4 worm cellular contexts compared by ENCODE assay signal in genomic region chrIII:9433576-9434107, ce11.
A peak's percentile ranks its signal among the peaks of the same experiment; 100 is the strongest.
TF ChIP-seq lines count a peak whose summit lies in the region.

Gene cpar-1, plus strand, starts transcription at chrIII:9434057.

TF ChIP-seq in whole organism, L1 larva, 84 proteins besides CTCF, POLR2A, EP300 and RAD21:
- TF ChIP-seq sptf-1 (tag; optimal IDR thresholded peaks at IDR 0.05; lab: Kevin White, UChicago) (no peak), nhr-47 (tag; optimal IDR thresholded peaks at IDR 0.05; lab: Kevin White, UChicago) (no peak), mep-1 (tag; optimal IDR thresholded peaks at IDR 0.05; lab: Kevin White, UChicago) (no peak), ama-1 (optimal IDR thresholded peaks at IDR 0.05; lab: Kevin White, UChicago) (no peak), lin-39 (tag; optimal IDR thresholded peaks at IDR 0.05; lab: Kevin White, UChicago) (no peak), egl-13 (tag; optimal IDR thresholded peaks at IDR 0.05; lab: Kevin White, UChicago) (no peak), jun-1 (tag; optimal IDR thresholded peaks at IDR 0.05; lab: Kevin White, UChicago) (no peak), nhr-28 (tag; optimal IDR thresholded peaks at IDR 0.05; lab: Kevin White, UChicago) (no peak), nhr-237 (tag; optimal IDR thresholded peaks at IDR 0.05; lab: Kevin White, UChicago) (no peak), ceh-82 (tag; optimal IDR thresholded peaks at IDR 0.05; lab: Kevin White, UChicago) (no peak), unc-62 (GFP tag; optimal IDR thresholded peaks at IDR 0.05; lab: Kevin White, UChicago) (no peak), efl-1 (optimal IDR thresholded peaks at IDR 0.05; lab: Kevin White, UChicago) (no peak), efl-1 (GFP tag; optimal IDR thresholded peaks at IDR 0.05 in 1 of 2; lab: Kevin White, UChicago) (peak in 1 of 2 experiments; percentile 12), nhr-85 (tag; lab: Kevin White, UChicago) (peak; percentile 21), swsn-7 (tag; optimal IDR thresholded peaks at IDR 0.05; lab: Kevin White, UChicago) (no peak), unc-98 (GFP tag; IDR thresholded peaks at IDR 0.05; lab: Robert Waterston, UW) (no peak)

TF ChIP-seq in whole organism, L4 larva, 104 proteins besides CTCF, POLR2A, EP300 and RAD21:
- TF ChIP-seq unc-130 (GFP tag; optimal IDR thresholded peaks at IDR 0.05; lab: Kevin White, UChicago), result peak; percentile 9
- no peak for TF ChIP-seq ZK546.5 (tag; optimal IDR thresholded peaks at IDR 0.05; lab: Kevin White, UChicago)
- TF ChIP-seq Y48G9A.11 (GFP tag; IDR thresholded peaks at IDR 0.05; lab: Robert Waterston, UW), result no peak
- no peak for TF ChIP-seq snpc-4 (tag; optimal IDR thresholded peaks at IDR 0.05; lab: Kevin White, UChicago)
- no peak for TF ChIP-seq egl-27 (tag; optimal IDR thresholded peaks at IDR 0.05; lab: Kevin White, UChicago)
- no peak for TF ChIP-seq nhr-28 (tag; optimal IDR thresholded peaks at IDR 0.05; lab: Kevin White, UChicago)
- TF ChIP-seq arid-1 (GFP tag; conservative IDR thresholded peaks at IDR 0.05; lab: Robert Waterston, UW), result no peak
- no peak for TF ChIP-seq D1046.2 (GFP tag; IDR thresholded peaks at IDR 0.05; lab: Robert Waterston, UW)
- TF ChIP-seq ZK337.2 (GFP tag; IDR thresholded peaks at IDR 0.05; lab: Robert Waterston, UW), result no peak
- TF ChIP-seq F49E8.2 (tag; optimal IDR thresholded peaks at IDR 0.05; lab: Kevin White, UChicago; ENCODE audit: borderline replicate concordance), result peak; percentile 55

TF ChIP-seq in whole organism, mixed stage, embryonic, 35 proteins besides CTCF, POLR2A, EP300 and RAD21:
- no peak for TF ChIP-seq unc-62 (GFP tag; optimal IDR thresholded peaks at IDR 0.05; lab: Kevin White, UChicago)
- TF ChIP-seq lin-13 (tag; optimal IDR thresholded peaks at IDR 0.05; lab: Kevin White, UChicago), result peak; percentile 14

TF ChIP-seq in whole organism, young adult, 124 proteins besides CTCF, POLR2A, EP300 and RAD21:
- TF ChIP-seq lin-26 (GFP tag; IDR thresholded peaks at IDR 0.05; lab: Robert Waterston, UW), result no peak
- peak; percentile 80 for TF ChIP-seq lsl-1 (GFP tag; optimal IDR thresholded peaks at IDR 0.05; lab: Kevin White, UChicago)
- no peak for TF ChIP-seq nhr-90 (tag; optimal IDR thresholded peaks at IDR 0.05; lab: Kevin White, UChicago)
- TF ChIP-seq pha-4 (tag; optimal IDR thresholded peaks at IDR 0.05; lab: Kevin White, UChicago), result no peak
- no peak for TF ChIP-seq nhr-80 (tag; optimal IDR thresholded peaks at IDR 0.05; lab: Kevin White, UChicago)
- no peak for TF ChIP-seq zim-3 (tag; optimal IDR thresholded peaks at IDR 0.05; lab: Kevin White, UChicago)
- TF ChIP-seq let-607 (tag; optimal IDR thresholded peaks at IDR 0.05; lab: Kevin White, UChicago), result no peak
- TF ChIP-seq xnd-1 (tag; optimal IDR thresholded peaks at IDR 0.05; lab: Kevin White, UChicago), result peak; percentile 94
- TF ChIP-seq hsf-1 (GFP tag; IDR thresholded peaks at IDR 0.05; lab: Robert Waterston, UW), result peak; percentile 94
- no peak for TF ChIP-seq die-1 (tag; optimal IDR thresholded peaks at IDR 0.05; lab: Kevin White, UChicago)
- TF ChIP-seq C17E4.6 (GFP tag; IDR thresholded peaks at IDR 0.05; lab: Robert Waterston, UW), result no peak
- no peak; the same call in 1 of the 2 replicates for TF ChIP-seq ekl-4 (GFP tag; IDR thresholded peaks at IDR 0.05; lab: Robert Waterston, UW)
- TF ChIP-seq ztf-22 (GFP tag; optimal IDR thresholded peaks at IDR 0.05; lab: Kevin White, UChicago), result no peak
- no peak for TF ChIP-seq athp-1 (tag; optimal IDR thresholded peaks at IDR 0.05; lab: Kevin White, UChicago)
- no peak for TF ChIP-seq hrde-1 (tag; optimal IDR thresholded peaks at IDR 0.05; lab: Kevin White, UChicago; ENCODE audit: borderline replicate concordance)
- no peak for TF ChIP-seq unc-62 (GFP tag; optimal IDR thresholded peaks at IDR 0.05; lab: Kevin White, UChicago)
- TF ChIP-seq snpc-1.1 (tag; optimal IDR thresholded peaks at IDR 0.05; lab: Kevin White, UChicago; ENCODE audit: insufficient read depth), result peak; percentile 39
- peak; percentile 85 for TF ChIP-seq him-1 (tag; optimal IDR thresholded peaks at IDR 0.05; lab: Kevin White, UChicago)
- TF ChIP-seq attf-5 (GFP tag; optimal IDR thresholded peaks at IDR 0.05; lab: Kevin White, UChicago), result no peak
- no peak for TF ChIP-seq T07F8.4 (tag; optimal IDR thresholded peaks at IDR 0.05; lab: Kevin White, UChicago)
- peak; percentile 61 for TF ChIP-seq ceh-91 (GFP tag; IDR thresholded peaks at IDR 0.05; lab: Robert Waterston, UW)
- no peak for TF ChIP-seq Y79H2A.3 (GFP tag; conservative IDR thresholded peaks at IDR 0.05; lab: Robert Waterston, UW)
- no peak for TF ChIP-seq lin-35 (GFP tag; optimal IDR thresholded peaks at IDR 0.05; lab: Kevin White, UChicago)
- no peak for TF ChIP-seq tbp1 (GFP tag; optimal IDR thresholded peaks at IDR 0.05; lab: Kevin White, UChicago)
- no peak for TF ChIP-seq chd-7 (tag; optimal IDR thresholded peaks at IDR 0.05; lab: Kevin White, UChicago)
- no peak for TF ChIP-seq F10E7.11 (tag; optimal IDR thresholded peaks at IDR 0.05; lab: Kevin White, UChicago)
- TF ChIP-seq snpc-1.3 (tag; optimal IDR thresholded peaks at IDR 0.05; lab: Kevin White, UChicago; ENCODE audit: insufficient read depth), result no peak
- TF ChIP-seq somi-1 (GFP tag; optimal IDR thresholded peaks at IDR 0.05; lab: Kevin White, UChicago), result no peak
- TF ChIP-seq madf-8 (GFP tag; conservative IDR thresholded peaks at IDR 0.05; lab: Robert Waterston, UW), result peak; percentile 99
- TF ChIP-seq F57C9.4 (tag; optimal IDR thresholded peaks at IDR 0.05; lab: Kevin White, UChicago), result no peak
- TF ChIP-seq snpc-3.4 (tag; optimal IDR thresholded peaks at IDR 0.05; lab: Kevin White, UChicago), result peak; percentile 77
- no peak for TF ChIP-seq ztf-6 (GFP tag; IDR thresholded peaks at IDR 0.05; lab: Robert Waterston, UW)
- no peak for TF ChIP-seq madf-10 (tag; optimal IDR thresholded peaks at IDR 0.05; lab: Kevin White, UChicago)
- TF ChIP-seq ceh-100 (GFP tag; IDR thresholded peaks at IDR 0.05; lab: Robert Waterston, UW), result no peak
- no peak for TF ChIP-seq T26A5.8 (tag; optimal IDR thresholded peaks at IDR 0.05; lab: Kevin White, UChicago)
- peak; percentile 15 for TF ChIP-seq tlf-1 (GFP tag; optimal IDR thresholded peaks at IDR 0.05; lab: Kevin White, UChicago)
- TF ChIP-seq ztf-26 (tag; optimal IDR thresholded peaks at IDR 0.05; lab: Kevin White, UChicago), result no peak
- TF ChIP-seq efl-1 (GFP tag; optimal IDR thresholded peaks at IDR 0.05; lab: Kevin White, UChicago), result peak; percentile 78
- TF ChIP-seq F57A8.1 (GFP tag; optimal IDR thresholded peaks at IDR 0.05; lab: Kevin White, UChicago), result no peak
- no peak for TF ChIP-seq F37B4.10 (GFP tag; IDR thresholded peaks at IDR 0.05; lab: Robert Waterston, UW)
- no peak for TF ChIP-seq pbrm-1 (GFP tag; IDR thresholded peaks at IDR 0.05; lab: Robert Waterston, UW)
- TF ChIP-seq mxl-1 (tag; optimal IDR thresholded peaks at IDR 0.05; lab: Kevin White, UChicago), result no peak
- TF ChIP-seq madf-6 (GFP tag; IDR thresholded peaks at IDR 0.05; lab: Robert Waterston, UW), result peak; percentile 99
- TF ChIP-seq hmg-1.2 (GFP tag; IDR thresholded peaks at IDR 0.05; lab: Robert Waterston, UW), result no peak
- TF ChIP-seq ceh-58 (GFP tag; IDR thresholded peaks at IDR 0.05; lab: Robert Waterston, UW), result no peak
- TF ChIP-seq lir-1 (GFP tag; conservative IDR thresholded peaks at IDR 0.05; lab: Robert Waterston, UW), result no peak
- no peak for TF ChIP-seq Y67H2A.10 (GFP tag; conservative IDR thresholded peaks at IDR 0.05; lab: Robert Waterston, UW)
- TF ChIP-seq Y53G8AR.9 (GFP tag; conservative IDR thresholded peaks at IDR 0.05; lab: Robert Waterston, UW), result 0 out of 2 replicates have a peak, but pooled peaks have one; percentile 25
- no peak for TF ChIP-seq egrh-3 (GFP tag; IDR thresholded peaks at IDR 0.05; lab: Robert Waterston, UW)
- TF ChIP-seq rec-8 (tag; optimal IDR thresholded peaks at IDR 0.05; lab: Kevin White, UChicago), result no peak
- TF ChIP-seq hmg-20 (GFP tag; IDR thresholded peaks at IDR 0.05; lab: Robert Waterston, UW), result no peak
- no peak for TF ChIP-seq sea-2 (GFP tag; IDR thresholded peaks at IDR 0.05; lab: Robert Waterston, UW)
- peak; percentile 5 for TF ChIP-seq F49E8.2 (tag; optimal IDR thresholded peaks at IDR 0.05; lab: Kevin White, UChicago; ENCODE audit: insufficient read depth)
- no peak for TF ChIP-seq unc-130 (GFP tag; optimal IDR thresholded peaks at IDR 0.05; lab: Kevin White, UChicago)
- TF ChIP-seq dpl-1 (GFP tag; optimal IDR thresholded peaks at IDR 0.05; lab: Kevin White, UChicago), result peak; percentile 61
- TF ChIP-seq ztf-18 (tag; optimal IDR thresholded peaks at IDR 0.05; lab: Kevin White, UChicago), result peak; percentile 96
- TF ChIP-seq bed-1 (GFP tag; IDR thresholded peaks at IDR 0.05; lab: Robert Waterston, UW), result no peak
